Worm (Caenorhabditis elegans): ENCODE measurements around the gene ttr-2.
A peak's percentile ranks its signal among the peaks of the same experiment; 100 is the strongest.

The ttr-2 gene

DNA sequence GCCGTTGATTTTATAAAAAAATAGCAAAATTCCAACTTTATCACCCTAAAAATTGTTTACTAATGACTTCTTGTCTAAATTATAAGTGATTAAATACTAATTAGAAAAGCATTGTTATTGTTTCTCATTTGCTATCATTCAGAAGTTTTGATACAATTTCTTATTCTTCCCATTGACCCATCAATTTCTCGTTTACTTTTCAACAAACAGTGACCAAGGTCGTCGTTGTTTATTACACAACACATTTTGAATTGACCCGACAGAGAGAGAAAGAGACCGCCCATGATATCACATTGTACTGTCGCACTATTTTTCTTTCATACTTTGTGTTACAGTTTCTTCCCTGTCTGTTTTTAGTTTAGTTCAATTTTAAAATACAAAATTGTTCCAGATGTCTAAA lies at the start of gene ttr-2:
TSS of gene ttr-2 (plus strand) at position 392 of the 400 bp plus-strand sequence.
- TF ChIP-seq nhr-76 (tag; optimal IDR thresholded peaks at IDR 0.05) (no peak), mep-1 (tag; optimal IDR thresholded peaks at IDR 0.05) (peak; percentile 2), nhr-28 (tag; optimal IDR thresholded peaks at IDR 0.05) (peak; percentile 42), cey-2 (tag; optimal IDR thresholded peaks at IDR 0.05; ENCODE audit: borderline replicate concordance, insufficient read depth) (no peak), Y105C5A.15 (GFP tag; IDR thresholded peaks at IDR 0.05) (no peak)

ce11 chrIII:9878828-9879227 lies 48.7 kb upstream of the ttr-2 start, which contains the start of gene ZK757.2:
Gene ZK757.2 (minus strand): TSS chrIII:9878928.
- TF ChIP-seq fos-1 (tag; optimal IDR thresholded peaks at IDR 0.05) (no peak), D1046.2 (GFP tag; IDR thresholded peaks at IDR 0.05) (no peak), ztf-11 (tag; optimal IDR thresholded peaks at IDR 0.05) (no peak), daf-12 (tag; optimal IDR thresholded peaks at IDR 0.05) (no peak)

DNA sequence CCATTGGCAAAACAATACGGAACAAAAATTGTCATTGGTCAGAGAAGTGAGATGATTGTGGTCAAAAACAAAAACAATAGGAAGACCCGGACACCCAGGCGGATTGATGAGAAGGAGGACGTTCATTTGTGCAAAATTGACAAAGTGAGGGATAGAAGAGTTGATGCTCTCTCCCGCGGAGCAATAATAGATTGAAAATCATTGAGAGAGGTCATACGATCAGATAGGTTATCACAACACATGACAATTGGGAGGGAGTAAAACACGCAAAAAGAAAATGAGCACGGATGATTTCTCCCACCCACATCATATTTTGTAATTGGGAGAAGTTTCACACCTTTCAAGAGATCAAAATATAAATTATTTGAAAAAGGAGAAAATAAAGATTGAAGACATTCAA lies 42.0 kb upstream of the ttr-2 start:
- TF ChIP-seq hmg-1.1 (GFP tag; IDR thresholded peaks at IDR 0.05): no peak
- TF ChIP-seq nhr-11 (tag; optimal IDR thresholded peaks at IDR 0.05): peak; percentile 6
- no peak for TF ChIP-seq arid-1 (GFP tag; conservative IDR thresholded peaks at IDR 0.05)
- no peak for TF ChIP-seq unc-130 (GFP tag; optimal IDR thresholded peaks at IDR 0.05)
- no peak for TF ChIP-seq lin-13 (GFP tag; optimal IDR thresholded peaks at IDR 0.05)

DNA sequence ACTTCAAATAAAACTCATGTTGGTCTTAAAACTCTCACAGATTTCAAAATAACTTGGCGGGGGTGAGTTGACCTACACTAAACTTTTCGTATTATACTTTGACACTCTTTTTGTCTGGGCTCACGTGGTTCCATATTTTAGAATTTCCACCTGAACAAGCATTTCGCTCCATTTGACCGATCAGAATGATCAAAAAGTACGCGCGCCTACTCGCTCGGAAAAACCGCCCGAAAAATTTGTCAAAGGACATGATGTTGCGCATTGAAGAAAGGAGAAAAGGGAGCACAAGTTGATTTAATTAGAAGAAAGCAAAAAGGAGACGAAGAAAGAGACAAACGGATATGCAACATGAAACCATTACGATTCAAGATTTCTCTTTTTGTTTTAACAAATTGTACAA lies 41.2 kb upstream of the ttr-2 start:
- peak in 1 of 2 experiments; percentile 31 for TF ChIP-seq unc-62 (GFP tag; optimal IDR thresholded peaks at IDR 0.05 in 1 of 2)
- TF ChIP-seq unc-62 (tag; optimal IDR thresholded peaks at IDR 0.05): no peak
- TF ChIP-seq aha-1 (tag): peak; percentile 94
- no peak for TF ChIP-seq spr-3 (GFP tag; optimal IDR thresholded peaks at IDR 0.05)
- TF ChIP-seq dmd-8 (GFP tag; IDR thresholded peaks at IDR 0.05): no peak

DNA sequence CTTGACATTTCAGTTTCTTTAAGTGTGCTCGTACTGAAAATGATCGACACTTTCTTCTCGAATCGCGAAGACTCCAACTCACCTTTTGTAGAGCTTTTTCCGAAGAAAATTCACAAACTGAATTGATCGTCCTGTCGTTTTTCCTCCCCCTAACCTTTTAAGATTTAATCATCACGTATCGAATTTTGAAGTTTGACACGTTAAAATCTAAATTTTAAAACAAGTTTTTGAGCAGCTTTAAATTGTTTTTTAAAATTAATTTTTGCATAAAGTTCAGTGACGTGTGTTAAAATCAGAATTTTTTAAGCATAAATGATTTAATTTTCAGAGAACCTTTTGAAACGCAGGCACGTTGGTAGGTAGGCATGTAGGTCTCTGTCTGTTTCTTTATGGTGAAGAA lies 36.2 kb upstream of the ttr-2 start, which contains the start of gene alg-4:
TSS of gene alg-4 (minus strand) at position 101 of the 400 bp plus-strand sequence.
- no peak for TF ChIP-seq D1046.2 (GFP tag; IDR thresholded peaks at IDR 0.05)
- no peak for TF ChIP-seq T20F7.1 (GFP tag; optimal IDR thresholded peaks at IDR 0.05)
- TF ChIP-seq nhr-11 (tag; optimal IDR thresholded peaks at IDR 0.05): no peak
- TF ChIP-seq zag-1 (tag; optimal IDR thresholded peaks at IDR 0.05): no peak
- no peak for TF ChIP-seq lim-7 (GFP tag; IDR thresholded peaks at IDR 0.05)
- TF ChIP-seq tra-1 (GFP tag; IDR thresholded peaks at IDR 0.05): no peak
- no peak for TF ChIP-seq F37D6.2 (tag; optimal IDR thresholded peaks at IDR 0.05)
- TF ChIP-seq lsy-2 (tag; optimal IDR thresholded peaks at IDR 0.05): no peak
- TF ChIP-seq ceh-82 (tag; optimal IDR thresholded peaks at IDR 0.05): no peak
- TF ChIP-seq hlh-30 (tag; optimal IDR thresholded peaks at IDR 0.05; ENCODE audit: insufficient read depth): no peak
- no peak for TF ChIP-seq lin-29 (GFP tag; IDR thresholded peaks at IDR 0.05)
- TF ChIP-seq snpc-1.2 (GFP tag; IDR thresholded peaks at IDR 0.05): no peak
- TF ChIP-seq lin-15B (tag; optimal IDR thresholded peaks at IDR 0.05): no peak
- TF ChIP-seq nhr-76 (tag; optimal IDR thresholded peaks at IDR 0.05): no peak

- TF ChIP-seq F37D6.2 (tag; optimal IDR thresholded peaks at IDR 0.05) (no peak), mdl-1 (tag; optimal IDR thresholded peaks at IDR 0.05) (no peak), ZK337.2 (GFP tag; IDR thresholded peaks at IDR 0.05) (no peak), spr-3 (GFP tag; optimal IDR thresholded peaks at IDR 0.05) (no peak), nhr-10 (tag; optimal IDR thresholded peaks at IDR 0.05) (no peak), madf-9 (GFP tag; conservative IDR thresholded peaks at IDR 0.05) (no peak), F10B5.3 (tag; optimal IDR thresholded peaks at IDR 0.05) (no peak), hif-1 (tag; optimal IDR thresholded peaks at IDR 0.05) (no peak), jun-1 (tag; optimal IDR thresholded peaks at IDR 0.05) (no peak), T20F7.1 (GFP tag; optimal IDR thresholded peaks at IDR 0.05) (no peak), fos-1 (tag; optimal IDR thresholded peaks at IDR 0.05) (no peak), Y48G9A.11 (GFP tag; IDR thresholded peaks at IDR 0.05) (no peak), ZK546.5 (tag; optimal IDR thresholded peaks at IDR 0.05) (no peak), hlh-11 (tag; optimal IDR thresholded peaks at IDR 0.05) (no peak), nhr-111 (GFP tag; optimal IDR thresholded peaks at IDR 0.05) (no peak), pha-4 (GFP tag; IDR thresholded peaks at IDR 0.05) (no peak), pha-4 (tag; optimal IDR thresholded peaks at IDR 0.05) (no peak), T26A8.4 (GFP tag; IDR thresholded peaks at IDR 0.05) (no peak), nhr-42 (GFP tag; IDR thresholded peaks at IDR 0.05) (no peak)
Observed at ce11 chrIII:9892855-9893254, 34.7 kb upstream of the ttr-2 start, which contains the start of gene mam-7. Gene mam-7 (plus strand): TSS chrIII:9893155.

Measured in whole organism, L4 larva.